Worm (Caenorhabditis elegans): ENCODE measurements around the gene B0334.20.

Gene B0334.20

DNA sequence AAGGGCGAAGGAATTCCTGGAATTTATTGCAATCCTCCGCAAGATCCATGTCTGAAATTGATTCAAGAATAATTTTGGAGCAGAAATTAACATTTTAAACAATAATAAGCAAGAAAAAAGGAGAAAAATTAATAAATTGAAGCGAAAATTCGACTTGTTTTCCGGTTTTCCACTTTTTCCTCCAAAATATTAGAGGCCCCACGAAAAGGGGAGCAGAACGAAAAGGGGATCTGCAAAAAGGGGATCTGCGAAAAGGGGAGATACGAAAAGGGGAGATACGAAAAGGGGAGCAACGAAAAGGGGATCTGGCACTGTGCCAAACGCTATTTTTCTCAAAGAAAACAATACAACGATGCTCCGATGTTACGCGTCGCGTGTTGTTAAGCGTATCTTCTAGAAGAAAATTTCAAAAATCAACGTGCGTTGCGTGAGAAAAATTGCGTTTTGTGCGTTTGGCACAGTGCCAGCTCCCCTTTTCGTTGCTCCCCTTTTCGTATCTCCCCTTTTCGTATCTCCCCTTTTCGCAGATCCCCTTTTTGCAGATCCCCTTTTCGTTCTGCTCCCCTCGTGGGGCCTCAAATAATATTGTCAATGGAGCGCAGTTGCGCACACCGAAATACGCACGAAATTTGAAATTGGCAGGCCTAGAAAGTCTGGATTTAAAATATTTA is 34.3 kb upstream of the B0334.20 start, which contains the start of gene Y62F5A.12 (continued):
- TF ChIP-seq sox-4 (tag; optimal IDR thresholded peaks at IDR 0.05) (peak; percentile 54), ets-4 (tag; optimal IDR thresholded peaks at IDR 0.05) (peak; percentile 97), C08G9.2 (tag; optimal IDR thresholded peaks at IDR 0.05) (peak; percentile 97), ceh-6 (GFP tag; optimal IDR thresholded peaks at IDR 0.05) (peak; percentile 45), sdc-2 (tag; optimal IDR thresholded peaks at IDR 0.05) (peak; percentile 9)

DNA sequence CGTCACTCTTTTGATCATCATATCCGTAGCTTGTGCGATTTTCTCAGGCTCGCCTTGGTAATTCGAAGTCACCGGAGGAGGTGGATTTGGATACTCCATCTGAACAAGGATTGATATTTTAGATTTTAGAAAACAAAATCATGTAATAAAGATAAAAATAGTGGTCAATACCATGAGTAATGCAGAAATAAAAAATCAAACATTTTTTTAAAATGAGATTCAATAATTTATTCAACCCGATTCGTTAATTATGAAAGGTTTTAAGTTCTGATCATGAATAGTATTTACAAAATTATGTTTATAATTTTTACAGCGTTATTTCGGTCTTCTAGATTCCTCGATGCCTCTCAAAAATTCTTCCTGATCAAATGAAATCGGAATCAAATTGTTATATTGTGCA is 33.5 kb upstream of the B0334.20 start, which contains the start of gene mdt-8:
Gene mdt-8, minus strand, starts transcription at position 101 of the 400 bp plus-strand sequence.
- TF ChIP-seq sox-2 (GFP tag; IDR thresholded peaks at IDR 0.05) (no peak), pha-2 (tag; optimal IDR thresholded peaks at IDR 0.05) (no peak), pha-4 (tag; optimal IDR thresholded peaks at IDR 0.05) (no peak), sox-4 (tag; optimal IDR thresholded peaks at IDR 0.05) (no peak), odd-2 (tag; optimal IDR thresholded peaks at IDR 0.05) (no peak), che-1 (tag; optimal IDR thresholded peaks at IDR 0.05) (no peak), ceh-14 (tag; optimal IDR thresholded peaks at IDR 0.05) (no peak), lim-6 (tag; optimal IDR thresholded peaks at IDR 0.05) (no peak), dmd-4 (tag; optimal IDR thresholded peaks at IDR 0.05; ENCODE audit: borderline replicate concordance) (no peak), F13H6.1 (tag; optimal IDR thresholded peaks at IDR 0.05) (no peak), unc-86 (tag; optimal IDR thresholded peaks at IDR 0.05) (no peak), K02D7.2 (tag; optimal IDR thresholded peaks at IDR 0.05) (no peak), ceh-48 (tag; optimal IDR thresholded peaks at IDR 0.05) (no peak), ztf-16 (tag; optimal IDR thresholded peaks at IDR 0.05) (no peak), ceh-45 (GFP tag; IDR thresholded peaks at IDR 0.05) (no peak), ceh-2 (tag; optimal IDR thresholded peaks at IDR 0.05) (no peak), hlh-13 (GFP tag; optimal IDR thresholded peaks at IDR 0.05) (no peak), fax-1 (tag; optimal IDR thresholded peaks at IDR 0.05) (no peak), pros-1 (tag; optimal IDR thresholded peaks at IDR 0.05) (no peak)

DNA sequence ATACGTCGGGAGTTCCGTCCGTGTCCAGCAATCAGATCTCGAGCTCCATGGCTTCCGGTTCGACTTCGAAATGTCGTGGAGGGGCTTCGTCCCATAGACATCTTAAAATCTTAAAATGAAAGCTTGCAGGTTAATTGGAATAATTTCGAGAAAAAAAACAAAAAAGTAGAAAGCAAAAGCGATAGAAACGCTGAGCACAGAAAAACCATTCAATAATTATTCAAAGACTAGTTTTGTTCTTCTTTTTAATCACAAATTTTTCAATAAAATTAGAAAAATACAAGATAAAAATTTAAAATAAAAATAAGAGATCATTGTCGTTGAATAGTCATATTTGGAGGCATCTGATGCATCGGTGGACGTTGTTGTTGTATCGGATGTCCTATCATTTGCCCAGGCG is 26.7 kb upstream of the B0334.20 start, which contains the start of gene age-1:
Gene age-1, minus strand, starts transcription at position 101 of the 400 bp plus-strand sequence.
- no peak for TF ChIP-seq Y22D7AL.16 (tag; optimal IDR thresholded peaks at IDR 0.05)
- no peak for TF ChIP-seq pat-9 (tag; optimal IDR thresholded peaks at IDR 0.05)
- TF ChIP-seq pag-3 (tag; optimal IDR thresholded peaks at IDR 0.05; ENCODE audit: borderline replicate concordance): no peak
- no peak for TF ChIP-seq C08G9.2 (tag; optimal IDR thresholded peaks at IDR 0.05)
- TF ChIP-seq ztf-16 (tag; optimal IDR thresholded peaks at IDR 0.05): no peak
- no peak for TF ChIP-seq odd-2 (tag; optimal IDR thresholded peaks at IDR 0.05)
- no peak for TF ChIP-seq F13H6.1 (tag; optimal IDR thresholded peaks at IDR 0.05)
- TF ChIP-seq unc-55 (GFP tag; optimal IDR thresholded peaks at IDR 0.05): no peak

DNA sequence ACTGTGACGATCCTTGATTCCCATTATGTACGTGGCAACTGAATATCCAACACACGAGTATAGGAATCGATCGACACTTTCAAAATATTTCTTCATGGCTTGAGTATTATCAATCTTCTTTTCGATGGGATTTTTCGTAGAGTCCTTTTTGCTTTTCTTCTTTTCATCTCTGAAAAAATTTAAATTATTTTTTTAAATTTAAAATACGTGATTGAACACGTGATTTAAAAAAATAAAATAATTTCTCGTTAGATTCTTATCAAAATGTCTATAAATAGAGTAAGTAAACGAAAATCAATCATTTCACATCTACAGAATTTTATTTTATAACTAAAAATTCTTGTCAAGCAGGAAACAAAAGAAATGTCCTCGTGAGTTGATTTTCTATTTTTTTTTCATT is 21.0 kb upstream of the B0334.20 start, which contains the start of gene Y62F5A.10:
Gene Y62F5A.10, plus strand, starts transcription at position 301 of the 400 bp plus-strand sequence.
- TF ChIP-seq T23F11.4 (GFP tag; optimal IDR thresholded peaks at IDR 0.05) (no peak), gmeb-2 (tag; optimal IDR thresholded peaks at IDR 0.05) (no peak), ceh-31 (tag; optimal IDR thresholded peaks at IDR 0.05) (no peak), pqm-1 (tag; optimal IDR thresholded peaks at IDR 0.05) (no peak), ama-1 (optimal IDR thresholded peaks at IDR 0.05) (no peak), nhr-11 (tag; optimal IDR thresholded peaks at IDR 0.05) (no peak), fkh-6 (tag; optimal IDR thresholded peaks at IDR 0.05) (no peak), hlh-13 (GFP tag; optimal IDR thresholded peaks at IDR 0.05) (no peak), unc-42 (tag; optimal IDR thresholded peaks at IDR 0.05) (no peak), odd-2 (tag; optimal IDR thresholded peaks at IDR 0.05) (no peak), ztf-16 (tag; optimal IDR thresholded peaks at IDR 0.05) (no peak), K02D7.2 (tag; optimal IDR thresholded peaks at IDR 0.05) (no peak), che-1 (tag; optimal IDR thresholded peaks at IDR 0.05) (no peak), lim-6 (tag; optimal IDR thresholded peaks at IDR 0.05) (no peak), ceh-30 (tag; optimal IDR thresholded peaks at IDR 0.05) (no peak), ahr-1 (tag; optimal IDR thresholded peaks at IDR 0.05) (no peak), unc-55 (GFP tag; optimal IDR thresholded peaks at IDR 0.05) (no peak), sox-4 (tag; optimal IDR thresholded peaks at IDR 0.05) (no peak), lin-11 (tag; optimal IDR thresholded peaks at IDR 0.05) (no peak), syd-9 (tag; optimal IDR thresholded peaks at IDR 0.05) (no peak)
